Fruit fly (Drosophila melanogaster): ENCODE measurements around the gene CG1677.

Gene CG1677

DNA sequence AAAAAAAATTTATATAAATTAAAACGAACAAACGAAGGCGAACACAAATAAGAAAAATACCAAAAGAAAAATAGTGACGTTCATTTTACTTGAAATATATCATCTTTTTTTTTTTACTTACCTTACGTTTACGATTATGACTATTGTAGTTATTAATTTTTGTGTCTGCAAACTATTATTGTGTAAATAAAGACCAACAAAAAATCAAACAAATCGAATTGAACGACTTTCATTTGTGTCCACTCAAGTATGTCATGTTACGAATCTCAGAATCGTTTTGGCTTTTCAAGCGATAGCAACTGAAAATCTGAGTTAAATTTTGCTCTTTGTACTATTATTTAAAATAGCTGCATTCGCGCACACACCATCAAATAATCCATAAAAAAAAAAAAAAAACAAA lies 76.9 kb downstream of the CG1677 start, which contains the start of gene Acsf3:
Gene Acsf3 (plus strand): TSS at position 301 of the 400 bp plus-strand sequence.
- TF ChIP-seq Met (GFP tag; optimal IDR thresholded peaks at IDR 0.05) (no peak), CG11902 (GFP tag; optimal IDR thresholded peaks at IDR 0.05) (no peak), CG11294 (GFP tag; IDR thresholded peaks at IDR 0.05) (no peak), Hr39 (GFP tag; optimal IDR thresholded peaks at IDR 0.05) (no peak), CG1621 (tag; optimal IDR thresholded peaks at IDR 0.05) (no peak), pdm3 (GFP tag; optimal IDR thresholded peaks at IDR 0.05) (no peak), Ets21C (GFP tag; optimal IDR thresholded peaks at IDR 0.05) (no peak), CG31627 (GFP tag; optimal IDR thresholded peaks at IDR 0.05) (no peak), Eip78C (GFP tag) (no peak), net (GFP tag; optimal IDR thresholded peaks at IDR 0.05) (no peak), Sox15 (GFP tag; optimal IDR thresholded peaks at IDR 0.05) (no peak), CG3032 (tag; optimal IDR thresholded peaks at IDR 0.05) (no peak)

DNA sequence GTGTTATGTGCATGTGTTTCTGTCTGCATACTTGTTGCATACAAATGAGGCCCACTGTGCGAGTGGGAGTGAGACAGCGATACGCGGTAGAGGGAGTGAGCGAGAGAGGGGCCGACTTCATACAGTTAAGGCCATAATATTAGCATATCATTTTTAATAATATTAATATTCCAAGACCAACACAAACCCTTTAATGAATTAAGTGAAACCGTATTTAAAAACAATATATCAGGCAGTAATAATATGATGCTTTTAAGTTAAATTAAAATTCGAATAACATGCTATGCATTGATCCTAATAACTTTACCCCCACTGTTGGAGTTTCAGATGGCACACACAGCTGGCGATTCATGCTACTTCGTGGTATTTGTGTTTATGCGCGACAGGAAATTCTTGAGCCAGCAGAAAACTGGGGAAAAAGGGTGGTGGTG lies 80.8 kb downstream of the CG1677 start:
- TF ChIP-seq Ets21C (GFP tag; optimal IDR thresholded peaks at IDR 0.05) (peak; percentile 88), achi (GFP tag; optimal IDR thresholded peaks at IDR 0.05) (peak; percentile 97), CG6163 (GFP tag; IDR thresholded peaks at IDR 0.05) (peak; percentile 98), CG6792 (GFP tag; optimal IDR thresholded peaks at IDR 0.05) (peak; percentile 98), CG3032 (tag; optimal IDR thresholded peaks at IDR 0.05) (peak; percentile 98), topi (GFP tag; optimal IDR thresholded peaks at IDR 0.05) (peak; percentile 97), vri (GFP tag; optimal IDR thresholded peaks at IDR 0.05) (peak; percentile 94), Eip75B (GFP tag; optimal IDR thresholded peaks at IDR 0.05) (peak; percentile 97), CG6276 (GFP tag; optimal IDR thresholded peaks at IDR 0.05) (peak; percentile 98), spab (GFP tag; optimal IDR thresholded peaks at IDR 0.05) (peak; percentile 97), Eip78C (GFP tag) (peak; percentile 99), fd59A (GFP tag; optimal IDR thresholded peaks at IDR 0.05) (peak; percentile 96), Hr38 (GFP tag; optimal IDR thresholded peaks at IDR 0.05) (no peak), CG11902 (GFP tag; optimal IDR thresholded peaks at IDR 0.05) (peak; percentile 88), ss (GFP tag; optimal IDR thresholded peaks at IDR 0.05) (peak; percentile 98 to 99), CG1621 (tag; optimal IDR thresholded peaks at IDR 0.05) (peak; percentile 96), Lpt (GFP tag; optimal IDR thresholded peaks at IDR 0.05) (peak; percentile 98), Ets96B (tag; optimal IDR thresholded peaks at IDR 0.05) (peak; percentile 98), Smox (GFP tag; optimal IDR thresholded peaks at IDR 0.05) (peak; percentile 97), Sox102F (GFP tag; optimal IDR thresholded peaks at IDR 0.05) (peak; percentile 96), Sox14 (GFP tag; optimal IDR thresholded peaks at IDR 0.05) (peak; percentile 95), dac (GFP tag; optimal IDR thresholded peaks at IDR 0.05) (peak; percentile 86), Met (GFP tag; optimal IDR thresholded peaks at IDR 0.05) (peak; percentile 97), CG31627 (GFP tag; optimal IDR thresholded peaks at IDR 0.05) (peak; percentile 91), svp (GFP tag) (peak; percentile 99), CG8632 (GFP tag; optimal IDR thresholded peaks at IDR 0.05) (peak; percentile 98), Gug (GFP tag; IDR thresholded peaks at IDR 0.05) (peak; percentile 97), fkh (GFP tag; optimal IDR thresholded peaks at IDR 0.05) (peak; percentile 78), salr (GFP tag; optimal IDR thresholded peaks at IDR 0.05) (peak; percentile 93 to 95), fd85E (GFP tag; optimal IDR thresholded peaks at IDR 0.05) (peak; percentile 92), CG15336 (GFP tag; IDR thresholded peaks at IDR 0.05) (peak; percentile 99), CG34406 (GFP tag; optimal IDR thresholded peaks at IDR 0.05) (peak; percentile 98), acj6 (GFP tag; optimal IDR thresholded peaks at IDR 0.05) (peak; percentile 97), CG11762 (GFP tag; optimal IDR thresholded peaks at IDR 0.05; ENCODE audit: insufficient read depth) (peak; percentile 96), CG8119 (GFP tag; IDR thresholded peaks at IDR 0.05) (peak; percentile 99), eg (GFP tag; IDR thresholded peaks at IDR 0.05) (peak; percentile 99), CG32006 (GFP tag; optimal IDR thresholded peaks at IDR 0.05) (peak; percentile 98), CG6854 (GFP tag; optimal IDR thresholded peaks at IDR 0.05) (peak; percentile 95), CG7368 (GFP tag; optimal IDR thresholded peaks at IDR 0.05) (peak; percentile 96), CG8319 (GFP tag; optimal IDR thresholded peaks at IDR 0.05) (peak; percentile 94), CG4318 (GFP tag; optimal IDR thresholded peaks at IDR 0.05) (peak; percentile 93), CG16779 (tag; optimal IDR thresholded peaks at IDR 0.05) (peak; percentile 97), Sox15 (GFP tag; optimal IDR thresholded peaks at IDR 0.05) (peak; percentile 93), Hr4 (GFP tag; optimal IDR thresholded peaks at IDR 0.05) (peak; percentile 96), lz (GFP tag; optimal IDR thresholded peaks at IDR 0.05) (peak; percentile 96), OdsH (GFP tag; optimal IDR thresholded peaks at IDR 0.05) (peak; percentile 97)

All from whole organism, prepupa.